Worm (Caenorhabditis elegans) whole organism, L1 larva: ENCODE data around the gene acd-3.
A peak's percentile ranks its signal among the peaks of the same experiment; 100 is the strongest.

Experiments used
- C04F5.9 ChIP-seq: sonication (generic microtip); optimal IDR thresholded peaks from 2 replicates; lab custom pipeline; 2016; ENCODE audit warnings: missing genetic modification characterization, missing compliant biosample characterization
- C34B4.2 ChIP-seq: sonication (generic microtip); optimal IDR thresholded peaks from 2 replicates; lab custom pipeline; 2017; ENCODE audit warnings: mild to moderate bottlenecking, missing genetic modification characterization, missing compliant biosample characterization
- Y116A8C.19 ChIP-seq: sonication (generic microtip); optimal IDR thresholded peaks from 2 replicates; lab custom pipeline; 2016; ENCODE audit warnings: missing compliant biosample characterization, missing genetic modification characterization, borderline replicate concordance
- aha-1 ChIP-seq: fragments of 150-350 bp; optimal IDR thresholded peaks from 2 replicates; lab custom pipeline; 2014; ENCODE audit warnings: missing biosample characterization, missing genetic modification characterization
- alr-1 ChIP-seq: fragments of 200-800 bp; sonication (Bioruptor generic); optimal IDR thresholded peaks from 2 replicates; lab custom pipeline; 2018; ENCODE audit warnings: borderline replicate concordance, mild to moderate bottlenecking, missing genetic modification characterization, missing compliant biosample characterization
- aly-2 ChIP-seq: fragments of 150-350 bp; optimal IDR thresholded peaks from 2 replicates; lab custom pipeline; 2014; ENCODE audit warnings: missing biosample characterization, missing genetic modification characterization
- blmp-1 ChIP-seq: fragments of 150-350 bp; optimal IDR thresholded peaks from 2 replicates; lab custom pipeline; 2014; ENCODE audit warnings: missing biosample characterization, missing genetic modification characterization
- ceh-63 ChIP-seq: fragments of 200-800 bp; sonication (Bioruptor generic); optimal IDR thresholded peaks from 2 replicates; lab custom pipeline; 2018; ENCODE audit warnings: mild to moderate bottlenecking, missing genetic modification characterization, missing compliant biosample characterization
- ceh-90 ChIP-seq: sonication (generic microtip); optimal IDR thresholded peaks from 2 replicates; lab custom pipeline; 2016; ENCODE audit warnings: missing genetic modification characterization, missing compliant biosample characterization
- ces-1 ChIP-seq: fragments of 150-350 bp; optimal IDR thresholded peaks from 2 replicates; lab custom pipeline; 2014; ENCODE audit warnings: missing biosample characterization, missing genetic modification reagents, missing genetic modification characterization
- efl-1 ChIP-seq, 4 experiments: fragments of 150-350 bp; optimal IDR thresholded peaks in 3 of 4; peaks in 1 of 4; 1 replicate in 1 of 4; 2 replicates in 3 of 4; lab custom pipeline; 2014; ENCODE audit warnings: missing biosample characterization in 2 of 4, missing genetic modification characterization in 2 of 4, missing genetic modification reagents in 2 of 4
- egl-27 ChIP-seq, 2 experiments: fragments of 150-350 bp in 1 of 2; sonication (generic microtip); optimal IDR thresholded peaks; 3 replicates each; lab custom pipeline; 2017 to 2018; ENCODE audit warnings: missing biosample characterization in 2 of 2, missing genetic modification characterization in 2 of 2, missing genetic modification reagents in 2 of 2
- elt-3 ChIP-seq, 6 experiments: fragments of 150-350 bp in 1 of 6; sonication (generic microtip); optimal IDR thresholded peaks; 2 replicates each; lab custom pipeline; 2017 to 2018; ENCODE audit warnings: missing biosample characterization in 6 of 6, missing genetic modification characterization in 6 of 6, inconsistent platforms in 1 of 6
- ets-5 ChIP-seq: fragments of 200-800 bp; sonication (Bioruptor generic); IDR thresholded peaks from 2 replicates; pipeline ENCODE4 v1.3.6; 2022; ENCODE audit warnings: missing genetic modification characterization, missing compliant biosample characterization
- fkh-10 ChIP-seq: sonication (generic microtip); optimal IDR thresholded peaks from 2 replicates; lab custom pipeline; 2017; ENCODE audit warnings: missing biosample characterization, missing genetic modification reagents, missing genetic modification characterization
- fkh-4 ChIP-seq: sonication (generic microtip); optimal IDR thresholded peaks from 2 replicates; lab custom pipeline; 2016; ENCODE audit warnings: missing compliant biosample characterization, missing genetic modification characterization, borderline replicate concordance
- grh-1 ChIP-seq: fragments of 200-800 bp; sonication (Bioruptor generic); IDR thresholded peaks from 2 replicates; pipeline ENCODE4 v1.3.6; 2022; ENCODE audit warnings: missing genetic modification reagents, missing genetic modification characterization, missing compliant biosample characterization
- hpl-2 ChIP-seq: fragments of 150-350 bp; optimal IDR thresholded peaks from 2 replicates; lab custom pipeline; 2014; ENCODE audit warnings: missing biosample characterization, missing genetic modification reagents, missing genetic modification characterization
- isw-1 ChIP-seq: fragments of 200-800 bp; sonication (Bioruptor generic); IDR thresholded peaks from 2 replicates; pipeline ENCODE4 v1.3.6; 2022; ENCODE audit warnings: missing genetic modification characterization, missing compliant biosample characterization
- lin-35 ChIP-seq, 2 experiments: fragments of 150-350 bp; optimal IDR thresholded peaks; 2 replicates each; lab custom pipeline; 2014; ENCODE audit warnings: missing biosample characterization in 2 of 2, missing genetic modification characterization in 2 of 2, missing genetic modification reagents in 2 of 2
- lin-39 ChIP-seq: fragments of 150-350 bp; optimal IDR thresholded peaks from 2 replicates; lab custom pipeline; 2014; ENCODE audit warnings: missing biosample characterization, missing genetic modification reagents, missing genetic modification characterization
- mab-9 ChIP-seq: fragments of 200-800 bp; sonication (Bioruptor generic); IDR thresholded peaks from 2 replicates; pipeline ENCODE4 v1.3.6; 2022; ENCODE audit warnings: missing genetic modification reagents, missing genetic modification characterization, missing compliant biosample characterization
- mdl-1 ChIP-seq, 2 experiments: fragments of 150-350 bp; optimal IDR thresholded peaks; 2 replicates each; lab custom pipeline; 2014 to 2017; ENCODE audit warnings: missing biosample characterization in 2 of 2, missing genetic modification characterization in 2 of 2, inconsistent platforms in 1 of 2
- nhr-11 ChIP-seq: fragments of 150-350 bp; optimal IDR thresholded peaks from 2 replicates; lab custom pipeline; 2014; ENCODE audit warnings: missing biosample characterization, missing genetic modification characterization
- nhr-12 ChIP-seq: sonication (generic microtip); optimal IDR thresholded peaks from 2 replicates; lab custom pipeline; 2017; ENCODE audit warnings: missing biosample characterization, missing genetic modification characterization
- nhr-20 ChIP-seq: sonication (generic microtip); optimal IDR thresholded peaks from 2 replicates; lab custom pipeline; 2016; ENCODE audit warnings: mild to moderate bottlenecking, missing genetic modification characterization, missing compliant biosample characterization
- nhr-237 ChIP-seq: fragments of 150-350 bp; optimal IDR thresholded peaks from 2 replicates; lab custom pipeline; 2014; ENCODE audit warnings: missing biosample characterization, missing genetic modification characterization
- nhr-28 ChIP-seq: fragments of 150-350 bp; optimal IDR thresholded peaks from 2 replicates; lab custom pipeline; 2014; ENCODE audit warnings: missing biosample characterization, missing genetic modification characterization
- nhr-47 ChIP-seq: sonication (generic microtip); optimal IDR thresholded peaks from 2 replicates; lab custom pipeline; 2016; ENCODE audit warnings: mild to moderate bottlenecking, missing genetic modification characterization, moderate library complexity, missing compliant biosample characterization
- nhr-77 ChIP-seq: fragments of 150-350 bp; optimal IDR thresholded peaks from 2 replicates; lab custom pipeline; 2014; ENCODE audit warnings: missing biosample characterization, missing genetic modification characterization
- nhr-85 ChIP-seq: sonication (generic microtip); peaks from one replicate; lab custom pipeline; 2016; ENCODE audit warnings: missing genetic modification characterization, inconsistent platforms, missing compliant biosample characterization
- nhr-90 ChIP-seq: sonication (generic microtip); optimal IDR thresholded peaks from 2 replicates; lab custom pipeline; 2016; ENCODE audit warnings: mild to moderate bottlenecking, missing genetic modification characterization, missing compliant biosample characterization; ENCODE audit not compliant: poor library complexity
- pag-3 ChIP-seq: sonication (generic microtip); optimal IDR thresholded peaks from 2 replicates; lab custom pipeline; 2017; ENCODE audit warnings: missing genetic modification characterization, mild to moderate bottlenecking, missing compliant biosample characterization, antibody characterized with exemption, borderline replicate concordance; ENCODE audit not compliant: insufficient read depth
- pax-3 ChIP-seq: fragments of 200-800 bp; sonication (Bioruptor generic); optimal IDR thresholded peaks from 2 replicates; lab custom pipeline; 2018; ENCODE audit warnings: mild to moderate bottlenecking, missing genetic modification characterization, moderate library complexity, missing compliant biosample characterization
- skn-1 ChIP-seq: fragments of 150-350 bp; optimal IDR thresholded peaks from 2 replicates; lab custom pipeline; 2014; ENCODE audit warnings: missing biosample characterization, missing genetic modification characterization
- snpc-4 ChIP-seq: fragments of 150-350 bp; optimal IDR thresholded peaks from 2 replicates; lab custom pipeline; 2014; ENCODE audit warnings: missing biosample characterization, missing genetic modification characterization
- snu-23 ChIP-seq: sonication (generic microtip); optimal IDR thresholded peaks from 2 replicates; lab custom pipeline; 2016; ENCODE audit warnings: missing genetic modification characterization, missing compliant biosample characterization
- sptf-1 ChIP-seq: fragments of 150-350 bp; optimal IDR thresholded peaks from 2 replicates; lab custom pipeline; 2014; ENCODE audit warnings: missing biosample characterization, missing genetic modification characterization
- sup-37 ChIP-seq: fragments of 200-800 bp; sonication (Bioruptor generic); optimal IDR thresholded peaks from 2 replicates; lab custom pipeline; 2018; ENCODE audit warnings: mild to moderate bottlenecking, missing genetic modification characterization, missing compliant biosample characterization
- swsn-7 ChIP-seq: sonication (generic microtip); optimal IDR thresholded peaks from 2 replicates; lab custom pipeline; 2016; ENCODE audit warnings: missing genetic modification characterization, missing compliant biosample characterization
- tbx-2 ChIP-seq: sonication (generic microtip); optimal IDR thresholded peaks from 2 replicates; lab custom pipeline; 2016; ENCODE audit warnings: missing genetic modification characterization, missing compliant biosample characterization
- tlp-1 ChIP-seq: fragments of 150-350 bp; optimal IDR thresholded peaks from 2 replicates; lab custom pipeline; 2014; ENCODE audit warnings: missing biosample characterization, missing genetic modification characterization
- unc-30 ChIP-seq: sonication (generic microtip); optimal IDR thresholded peaks from 2 replicates; lab custom pipeline; 2017; ENCODE audit warnings: missing biosample characterization, missing genetic modification characterization
- unc-62 ChIP-seq: fragments of 150-350 bp; optimal IDR thresholded peaks from 2 replicates; lab custom pipeline; 2014; ENCODE audit warnings: missing biosample characterization, missing genetic modification reagents, missing genetic modification characterization
- unc-86 ChIP-seq: sonication (generic microtip); optimal IDR thresholded peaks from 2 replicates; lab custom pipeline; 2016; ENCODE audit warnings: missing genetic modification characterization, missing compliant biosample characterization
- vab-15 ChIP-seq: sonication (generic microtip); optimal IDR thresholded peaks from 2 replicates; lab custom pipeline; 2017; ENCODE audit warnings: missing genotype, mild to moderate bottlenecking, missing genetic modification characterization, missing compliant biosample characterization
- xbp-1 ChIP-seq: sonication (generic microtip); optimal IDR thresholded peaks from 2 replicates; lab custom pipeline; 2016; ENCODE audit warnings: missing genetic modification characterization, missing compliant biosample characterization
- zag-1 ChIP-seq: fragments of 150-350 bp; optimal IDR thresholded peaks from 2 replicates; lab custom pipeline; 2014; ENCODE audit warnings: missing biosample characterization, missing genetic modification characterization
- zip-4 ChIP-seq: fragments of 200-800 bp; sonication (Bioruptor generic); optimal IDR thresholded peaks from 2 replicates; lab custom pipeline; 2018; ENCODE audit warnings: mild to moderate bottlenecking, missing genetic modification characterization, moderate library complexity, missing compliant biosample characterization
- ztf-11 ChIP-seq, 2 experiments: sonication (generic microtip); optimal IDR thresholded peaks; 2 replicates each; lab custom pipeline; 2016 to 2017; ENCODE audit warnings: missing genetic modification characterization in 2 of 2, missing biosample characterization in 1 of 2, missing compliant biosample characterization in 1 of 2

Gene acd-3

DNA sequence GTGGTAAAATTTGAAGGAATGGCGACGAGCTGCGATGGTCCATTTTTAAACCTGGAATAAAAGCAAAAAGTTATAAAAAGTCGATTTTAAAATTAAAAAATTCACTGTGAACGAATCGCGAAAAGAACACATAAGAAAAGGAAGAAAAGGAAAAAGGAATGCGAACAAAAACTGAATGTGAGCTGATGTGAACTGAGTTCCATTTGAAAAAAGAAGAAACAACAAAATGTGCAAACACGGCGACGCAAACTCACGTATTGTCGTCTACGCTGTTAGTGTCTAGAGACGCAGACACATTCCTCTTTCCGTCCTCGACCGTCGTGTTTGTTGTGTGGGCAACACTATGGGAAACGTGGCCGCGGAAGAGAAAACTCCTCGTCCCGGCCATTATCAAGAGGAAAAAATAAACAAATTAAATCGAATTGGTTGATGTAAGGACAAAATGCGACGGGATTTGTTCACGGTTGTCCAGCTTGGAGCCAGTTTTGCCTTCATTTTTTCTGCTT, 4.7 kb downstream of the acd-3 start, which contains the start of the genes C27C12.1 and C27C12.4 (continued):
- TF ChIP-seq nhr-47 (tag; lab: Kevin White, UChicago) (peak; percentile 93), isw-1 (GFP tag; lab: Robert Waterston, UW) (peak; percentile 76), blmp-1 (peak; percentile 59), C04F5.9 (tag; lab: Kevin White, UChicago) (peak; percentile 61), aly-2 (tag; lab: Kevin White, UChicago) (peak; percentile 45), grh-1 (GFP tag; lab: Robert Waterston, UW) (peak; percentile 67), nhr-77 (tag; lab: Kevin White, UChicago) (peak; percentile 66), ztf-11 (tag; optimal IDR thresholded peaks at IDR 0.05; lab: Kevin White, UChicago) (peak in 1 of 2 experiments; percentile 82), nhr-12 (tag; lab: Kevin White, UChicago) (no peak), C34B4.2 (no peak), skn-1 (peak; percentile 73), sup-37 (GFP tag; lab: Kevin White, UChicago) (peak; percentile 43), pag-3 (tag; lab: Kevin White, UChicago) (no peak), mab-9 (GFP tag; lab: Robert Waterston, UW) (peak; percentile 83), zag-1 (tag; lab: Kevin White, UChicago) (no peak), nhr-85 (tag; lab: Kevin White, UChicago) (peak; percentile 93), lin-39 (tag; lab: Kevin White, UChicago) (peak; percentile 54), nhr-11 (tag; lab: Kevin White, UChicago) (peak; percentile 47), ceh-90 (tag; lab: Kevin White, UChicago) (peak; percentile 80), elt-3 (tag; optimal IDR thresholded peaks at IDR 0.05; lab: Kevin White, UChicago) (peak in 3 of 6 experiments; percentile 44 to 70 (median 67)), swsn-7 (tag; lab: Kevin White, UChicago) (peak; percentile 89), unc-86 (peak; percentile 83), tbx-2 (tag; lab: Kevin White, UChicago) (peak; percentile 94), nhr-90 (peak; percentile 90), pax-3 (tag; lab: Kevin White, UChicago) (peak; percentile 63), alr-1 (tag; lab: Kevin White, UChicago) (no peak), aha-1 (tag; lab: Kevin White, UChicago) (no peak), snu-23 (GFP tag; lab: Kevin White, UChicago) (peak; percentile 94), xbp-1 (tag; lab: Kevin White, UChicago) (peak; percentile 83), ceh-63 (GFP tag; lab: Kevin White, UChicago) (no peak), zip-4 (GFP tag; lab: Kevin White, UChicago) (peak; percentile 54), vab-15 (tag; lab: Kevin White, UChicago) (no peak), unc-62 (GFP tag; lab: Kevin White, UChicago) (no peak), lin-35 (GFP tag; optimal IDR thresholded peaks at IDR 0.05; lab: Kevin White, UChicago) (peak; percentile 75 to 88), nhr-237 (tag; lab: Kevin White, UChicago) (no peak), unc-30 (tag; lab: Kevin White, UChicago) (no peak), mdl-1 (tag; optimal IDR thresholded peaks at IDR 0.05; lab: Kevin White, UChicago) (peak in 1 of 2 experiments; percentile 90), ces-1 (GFP tag; lab: Kevin White, UChicago) (no peak), hpl-2 (GFP tag; lab: Kevin White, UChicago) (peak; percentile 13), snpc-4 (tag; lab: Kevin White, UChicago) (peak; percentile 86), Y116A8C.19 (tag; lab: Kevin White, UChicago) (no peak), fkh-10 (GFP tag; lab: Kevin White, UChicago) (peak; percentile 90), nhr-20 (tag; lab: Kevin White, UChicago) (peak; percentile 93), sptf-1 (tag; lab: Kevin White, UChicago) (no peak), nhr-28 (tag; lab: Kevin White, UChicago) (no peak), ets-5 (no peak), tlp-1 (tag; lab: Kevin White, UChicago) (no peak), fkh-4 (tag; lab: Kevin White, UChicago) (peak; percentile 63), egl-27 (tag; optimal IDR thresholded peaks at IDR 0.05; lab: Kevin White, UChicago) (no peak), efl-1 (optimal IDR thresholded peaks at IDR 0.05; lab: Kevin White, UChicago) (peak; percentile 80 to 86), efl-1 (GFP tag; optimal IDR thresholded peaks at IDR 0.05 in 1 of 2; lab: Kevin White, UChicago) (peak; percentile 67 to 95)
